Fruit fly (Drosophila melanogaster) whole organism: Measurements from ENCODE around the gene Axs.

Source experiments
- CG8478 ChIP-seq: fragments of >200 bp; optimal IDR thresholded peaks from 2 replicates; lab custom pipeline; 2018; ENCODE audit warnings: inconsistent platforms
- EcR ChIP-seq, 2 experiments: fragments of >200 bp; optimal IDR thresholded peaks; 2 replicates each; lab custom pipeline; 2017; ENCODE audit warnings: missing biosample characterization in 2 of 2, missing genetic modification characterization in 2 of 2, missing genetic modification reagents in 2 of 2
- pan ChIP-seq: fragments of >200 bp; optimal IDR thresholded peaks from 2 replicates; lab custom pipeline; 2017
- usp ChIP-seq: fragments of >200 bp; optimal IDR thresholded peaks from 2 replicates; lab custom pipeline; 2017; ENCODE audit warnings: missing biosample characterization, missing genetic modification characterization, mixed read lengths

dm6 chrX:16701941-16702340, 18.2 kb upstream of the Axs start, which contains the start of gene sphe:
- TF ChIP-seq usp (no peak), EcR (GFP tag; optimal IDR thresholded peaks at IDR 0.05; lab: Kevin White, UChicago) (no peak), CG8478 (no peak), pan (lab: Kevin White, UChicago) (no peak)
